Worm (Caenorhabditis elegans): Measurements from ENCODE around the gene agr-1.

agr-1 gene

DNA sequence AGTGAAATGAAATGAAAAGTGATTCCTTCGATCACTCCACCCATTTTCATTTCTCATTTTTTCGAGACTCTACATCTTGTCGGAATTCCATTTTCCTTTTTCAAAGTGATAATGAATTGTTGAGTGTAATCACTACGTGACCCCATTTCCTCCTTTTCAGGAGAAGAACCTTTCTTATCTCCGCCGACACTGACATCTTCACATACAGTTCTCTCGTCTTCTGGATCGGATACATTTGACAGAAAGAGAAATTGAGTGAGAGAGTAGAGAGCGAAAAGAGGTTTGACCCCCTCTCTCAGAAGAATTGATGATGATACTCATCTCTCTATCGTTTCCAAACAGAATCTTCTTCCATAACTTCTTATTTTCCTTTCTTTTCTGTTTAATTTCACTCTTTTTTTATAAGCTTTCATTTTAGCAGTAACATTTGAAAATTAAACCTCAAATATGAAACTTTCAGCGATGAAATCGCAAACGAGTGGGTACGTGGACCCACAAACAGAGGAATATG is 61.1 kb downstream of the agr-1 start, which contains the start of gene dpy-2:
TSS of gene dpy-2 (plus strand) at position 461 of the 511 bp plus-strand sequence.
- TF ChIP-seq nhr-28 (tag; optimal IDR thresholded peaks at IDR 0.05) = peak; percentile 13
- no peak for TF ChIP-seq duxl-1 (tag; optimal IDR thresholded peaks at IDR 0.05; ENCODE audit: poor library complexity)
- peak in 1 of 2 experiments; percentile 61 for TF ChIP-seq unc-62 (GFP tag; optimal IDR thresholded peaks at IDR 0.05 in 1 of 2)
- TF ChIP-seq unc-62 (tag; optimal IDR thresholded peaks at IDR 0.05) = no peak
- TF ChIP-seq nhr-10 (tag; optimal IDR thresholded peaks at IDR 0.05) = no peak
- no peak for TF ChIP-seq vab-7 (GFP tag; IDR thresholded peaks at IDR 0.05)
- peak; percentile 42 for TF ChIP-seq aha-1 (tag)
- no peak for TF ChIP-seq lin-29 (GFP tag; IDR thresholded peaks at IDR 0.05)
- TF ChIP-seq Y5F2A.4 (GFP tag; optimal IDR thresholded peaks at IDR 0.05) = no peak

DNA sequence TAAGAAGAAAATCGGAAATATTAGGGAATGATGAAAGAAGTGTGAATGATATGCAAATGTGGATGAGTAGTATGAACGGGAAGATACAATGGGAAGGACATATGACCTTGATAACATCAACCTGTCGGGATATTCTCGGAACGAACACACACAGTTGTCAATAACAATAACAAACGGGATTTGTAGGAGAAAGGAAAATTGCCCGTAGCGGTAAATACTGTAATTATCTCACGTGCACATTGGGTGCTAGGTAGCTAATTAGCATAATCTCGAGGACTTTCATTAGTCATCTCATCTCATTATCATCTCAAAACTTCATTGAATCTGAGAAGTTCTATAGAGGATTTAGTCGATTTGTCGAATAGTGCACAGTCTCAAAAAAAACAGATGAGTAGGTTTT is 62.0 kb downstream of the agr-1 start:
- TF ChIP-seq zip-11 (GFP tag; IDR thresholded peaks at IDR 0.05) = no peak
- no peak for TF ChIP-seq spr-1 (tag; optimal IDR thresholded peaks at IDR 0.05)
- TF ChIP-seq F49E8.2 (tag; optimal IDR thresholded peaks at IDR 0.05; ENCODE audit: borderline replicate concordance) = no peak
- TF ChIP-seq spr-3 (GFP tag; optimal IDR thresholded peaks at IDR 0.05) = no peak
- peak; percentile 45 for TF ChIP-seq aha-1 (tag)

DNA sequence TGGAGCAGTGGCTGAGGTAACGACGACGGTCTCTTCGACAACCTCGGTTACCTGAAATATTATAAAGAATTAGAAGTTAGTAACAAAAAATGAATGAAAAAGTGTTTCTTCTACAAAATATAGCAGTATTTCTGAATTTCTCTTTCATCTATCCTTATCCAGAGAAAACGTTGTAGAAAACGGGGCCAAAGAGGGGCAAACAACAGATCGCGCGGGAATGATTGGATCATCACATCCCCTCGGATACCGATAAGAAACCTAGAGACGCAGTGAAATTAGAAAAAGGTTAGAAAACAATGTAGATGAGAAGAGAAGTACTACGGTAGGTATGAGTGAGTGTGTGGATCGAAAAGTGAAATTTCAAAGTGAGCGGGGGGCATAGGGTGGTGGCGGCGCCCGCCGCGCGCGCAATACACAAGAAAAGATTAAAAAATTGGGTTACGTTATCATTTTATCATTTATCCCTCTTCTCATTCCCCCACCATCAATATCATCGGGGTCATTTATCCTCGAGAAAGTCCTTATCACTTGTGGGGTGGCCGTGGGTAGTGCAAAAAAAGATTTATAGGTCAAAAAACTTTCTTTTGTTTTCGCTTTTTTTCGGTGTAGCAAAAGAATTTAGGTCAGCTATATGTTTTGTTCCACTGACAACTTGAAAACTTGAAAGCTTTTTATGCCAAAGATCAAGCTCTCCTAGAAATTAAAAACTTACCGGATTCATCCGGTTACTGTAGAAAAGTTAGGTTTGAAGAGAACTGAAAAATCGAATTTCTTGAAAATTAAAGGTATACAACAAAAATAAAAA is 62.6 kb downstream of the agr-1 start, which contains the start of the genes dpy-10 and T14B4.19:
TSS of gene dpy-10 (minus strand) at position 51 of the 805 bp plus-strand sequence.
TSS of gene T14B4.19 (minus strand) at position 755 of the 805 bp plus-strand sequence.
- peak; percentile 44 for TF ChIP-seq nhr-28 (tag; optimal IDR thresholded peaks at IDR 0.05)
- TF ChIP-seq ZK546.5 (tag; optimal IDR thresholded peaks at IDR 0.05) = no peak
- no peak for TF ChIP-seq T20F7.1 (GFP tag; optimal IDR thresholded peaks at IDR 0.05)
- TF ChIP-seq aly-2 (tag; optimal IDR thresholded peaks at IDR 0.05) = no peak
- TF ChIP-seq ceh-82 (tag; optimal IDR thresholded peaks at IDR 0.05) = no peak
- TF ChIP-seq Y105C5A.15 (GFP tag; IDR thresholded peaks at IDR 0.05) = no peak
- TF ChIP-seq ceh-62 (tag; optimal IDR thresholded peaks at IDR 0.05) = no peak
- no peak for TF ChIP-seq daf-12 (tag; optimal IDR thresholded peaks at IDR 0.05)
- no peak for TF ChIP-seq dve-1 (tag; optimal IDR thresholded peaks at IDR 0.05; ENCODE audit: insufficient read depth)
- no peak for TF ChIP-seq mdt-29 (GFP tag; IDR thresholded peaks at IDR 0.05)
- no peak for TF ChIP-seq hmg-1.1 (GFP tag; IDR thresholded peaks at IDR 0.05)
- TF ChIP-seq nhr-102 (tag; optimal IDR thresholded peaks at IDR 0.05) = no peak
- TF ChIP-seq hlh-11 (tag; optimal IDR thresholded peaks at IDR 0.05) = peak; percentile 61
- TF ChIP-seq lsy-2 (tag; optimal IDR thresholded peaks at IDR 0.05) = peak in 1 of 2 experiments; percentile 37
- TF ChIP-seq mxl-3 (GFP tag; optimal IDR thresholded peaks at IDR 0.05) = peak; percentile 73
- no peak for TF ChIP-seq zfp-2 (tag; optimal IDR thresholded peaks at IDR 0.05)
- TF ChIP-seq aha-1 (tag) = peak; percentile 3
- TF ChIP-seq mdl-1 (tag; optimal IDR thresholded peaks at IDR 0.05) = peak in 1 of 2 experiments; percentile 27
- TF ChIP-seq hlh-30 (tag; optimal IDR thresholded peaks at IDR 0.05; ENCODE audit: insufficient read depth) = peak; percentile 41
- TF ChIP-seq ctbp-1 (GFP tag; IDR thresholded peaks at IDR 0.05) = no peak
- TF ChIP-seq fos-1 (tag; optimal IDR thresholded peaks at IDR 0.05) = no peak
